Worm (Caenorhabditis elegans) whole organism, L4 larva: ENCODE data around the gene srx-4.

ENCODE experiments used
- F44E2.7 ChIP-seq: fragments of 200-800 bp; sonication (Bioruptor generic); IDR thresholded peaks from 2 replicates; pipeline ENCODE4 v2.1.2; 2022; ENCODE audit warnings: missing genetic modification characterization, missing compliant biosample characterization
- F49E8.2 ChIP-seq: sonication (generic microtip); optimal IDR thresholded peaks from 2 replicates; lab custom pipeline; 2016; ENCODE audit warnings: missing compliant biosample characterization, mild to moderate bottlenecking, missing genetic modification characterization, borderline replicate concordance
- R02D3.7 ChIP-seq: fragments of 150-350 bp; sonication (generic microtip); optimal IDR thresholded peaks from 3 replicates; lab custom pipeline; 2014; ENCODE audit warnings: missing biosample characterization, missing genetic modification characterization
- Y105C5A.15 ChIP-seq: fragments of 200-800 bp; sonication (Bioruptor generic); IDR thresholded peaks from 2 replicates; pipeline ENCODE4 v1.3.6; 2022; ENCODE audit warnings: missing genetic modification characterization, missing compliant biosample characterization
- Y48G9A.11 ChIP-seq: fragments of 200-800 bp; sonication (Bioruptor generic); IDR thresholded peaks from 2 replicates; pipeline ENCODE4 v1.3.6; 2022; ENCODE audit warnings: missing genetic modification reagents, missing genetic modification characterization, missing compliant biosample characterization
- ZK337.2 ChIP-seq: fragments of 200-800 bp; sonication (Bioruptor generic); IDR thresholded peaks from 2 replicates; pipeline ENCODE4 v1.3.6; 2022; ENCODE audit warnings: missing genetic modification reagents, missing genetic modification characterization, missing compliant biosample characterization
- ZK546.5 ChIP-seq, 2 experiments: sonication (generic microtip); optimal IDR thresholded peaks; 2 replicates each; lab custom pipeline; 2017; ENCODE audit warnings: missing biosample characterization in 2 of 2, missing genetic modification characterization in 2 of 2
- aha-1 ChIP-seq: fragments of 150-350 bp; peaks from one replicate; lab custom pipeline; 2014; ENCODE audit warnings: missing biosample characterization, missing genetic modification characterization
- ama-1 ChIP-seq: fragments of 150-350 bp; optimal IDR thresholded peaks from 2 replicates; lab custom pipeline; 2014; ENCODE audit warnings: inconsistent platforms, mixed read lengths
- ceh-20 ChIP-seq: fragments of 200-800 bp; sonication (Bioruptor generic); IDR thresholded peaks from 2 replicates; pipeline ENCODE4 v1.3.6; 2022; ENCODE audit warnings: missing genetic modification reagents, missing genetic modification characterization, missing compliant biosample characterization
- ceh-32 ChIP-seq: sonication (generic microtip); optimal IDR thresholded peaks from 2 replicates; lab custom pipeline; 2016; ENCODE audit warnings: mild to moderate bottlenecking, missing genetic modification characterization, missing compliant biosample characterization; ENCODE audit not compliant: poor library complexity
- ceh-44 ChIP-seq: fragments of 200-800 bp; sonication (Bioruptor generic); IDR thresholded peaks from 2 replicates; pipeline ENCODE4 v1.3.6; 2022; ENCODE audit warnings: missing genetic modification reagents, missing genetic modification characterization, missing compliant biosample characterization
- ceh-62 ChIP-seq: sonication (generic microtip); optimal IDR thresholded peaks from 2 replicates; lab custom pipeline; 2017; ENCODE audit warnings: missing biosample characterization, missing genetic modification characterization
- ceh-82 ChIP-seq: sonication (generic microtip); optimal IDR thresholded peaks from 2 replicates; lab custom pipeline; 2017; ENCODE audit warnings: missing biosample characterization, missing genetic modification characterization
- ces-1 ChIP-seq: fragments of 150-350 bp; sonication (generic microtip); optimal IDR thresholded peaks from 4 replicates; lab custom pipeline; 2014; ENCODE audit warnings: missing biosample characterization, missing genetic modification reagents, missing genetic modification characterization
- cey-2 ChIP-seq: sonication (generic microtip); optimal IDR thresholded peaks from 3 replicates; lab custom pipeline; 2017; ENCODE audit warnings: missing genetic modification characterization, mild to moderate bottlenecking, missing compliant biosample characterization, antibody characterized with exemption, borderline replicate concordance; ENCODE audit not compliant: insufficient read depth
- daf-16 ChIP-seq, 3 experiments: sonication (generic microtip); optimal IDR thresholded peaks; 2 replicates each; lab custom pipeline; 2016 to 2017; ENCODE audit warnings: missing genetic modification characterization in 3 of 3, missing genetic modification reagents in 3 of 3, mild to moderate bottlenecking in 2 of 3, missing compliant biosample characterization in 2 of 3, missing biosample characterization in 1 of 3, moderate library complexity in 1 of 3
- daf-8 ChIP-seq: fragments of 200-800 bp; sonication (Bioruptor generic); IDR thresholded peaks from 2 replicates; pipeline ENCODE4 v1.3.6; 2022; ENCODE audit warnings: missing genetic modification characterization, missing compliant biosample characterization
- dmd-6 ChIP-seq: fragments of 200-800 bp; sonication (Bioruptor generic); IDR thresholded peaks from 2 replicates; pipeline ENCODE4 v1.3.6; 2022; ENCODE audit warnings: missing genetic modification reagents, missing genetic modification characterization, missing compliant biosample characterization
- duxl-1 ChIP-seq: sonication (generic microtip); optimal IDR thresholded peaks from 2 replicates; lab custom pipeline; 2016; ENCODE audit warnings: mild to moderate bottlenecking, missing genetic modification characterization, moderate library complexity, missing compliant biosample characterization; ENCODE audit not compliant: poor library complexity
- fos-1 ChIP-seq: fragments of 150-350 bp; optimal IDR thresholded peaks from 2 replicates; lab custom pipeline; 2014; ENCODE audit warnings: missing biosample characterization, missing genetic modification characterization
- hmg-1.1 ChIP-seq: fragments of 200-800 bp; sonication (Bioruptor generic); IDR thresholded peaks from 2 replicates; pipeline ENCODE4 v1.3.6; 2022; ENCODE audit warnings: missing genetic modification reagents, missing genetic modification characterization, missing compliant biosample characterization
- lim-7 ChIP-seq: fragments of 200-800 bp; sonication (Bioruptor generic); IDR thresholded peaks from 2 replicates; pipeline ENCODE4 v1.3.6; 2022; ENCODE audit warnings: missing genetic modification characterization, missing compliant biosample characterization
- lin-15B ChIP-seq: fragments of 150-350 bp; sonication (generic microtip); optimal IDR thresholded peaks from 3 replicates; lab custom pipeline; 2014; ENCODE audit warnings: missing biosample characterization, missing genetic modification characterization
- lin-29 ChIP-seq: fragments of 200-800 bp; sonication (Bioruptor generic); IDR thresholded peaks from 2 replicates; pipeline ENCODE4 v1.3.6; 2022; ENCODE audit warnings: missing genetic modification reagents, missing genetic modification characterization, missing compliant biosample characterization
- lin-38 ChIP-seq: fragments of 200-800 bp; sonication (Bioruptor generic); IDR thresholded peaks from 2 replicates; pipeline ENCODE4 v1.3.6; 2022; ENCODE audit warnings: missing genetic modification reagents, missing genetic modification characterization, missing compliant biosample characterization
- lin-39 ChIP-seq: fragments of 150-350 bp; optimal IDR thresholded peaks from 2 replicates; lab custom pipeline; 2014; ENCODE audit warnings: missing biosample characterization, missing genetic modification reagents, missing genetic modification characterization
- lir-3 ChIP-seq: sonication (generic microtip); optimal IDR thresholded peaks from 2 replicates; lab custom pipeline; 2016; ENCODE audit warnings: mild to moderate bottlenecking, missing genetic modification characterization, missing compliant biosample characterization
- mdl-1 ChIP-seq, 2 experiments: fragments of 150-350 bp in 1 of 2; sonication (generic microtip) in 1 of 2; optimal IDR thresholded peaks; 2 replicates each; lab custom pipeline; 2014 to 2017; ENCODE audit warnings: missing biosample characterization in 2 of 2, missing genetic modification characterization in 2 of 2
- mdt-29 ChIP-seq: fragments of 200-800 bp; sonication (Bioruptor generic); IDR thresholded peaks from 2 replicates; pipeline ENCODE4 v1.3.6; 2022; ENCODE audit warnings: missing genetic modification reagents, missing genetic modification characterization, missing compliant biosample characterization
- mes-2 ChIP-seq: sonication (generic microtip); optimal IDR thresholded peaks from 2 replicates; lab custom pipeline; 2016; ENCODE audit warnings: missing genotype, mild to moderate bottlenecking, missing genetic modification characterization, missing compliant biosample characterization; ENCODE audit not compliant: poor library complexity, severe bottlenecking
- mxl-3 ChIP-seq: fragments of 200-800 bp; sonication (Bioruptor generic); optimal IDR thresholded peaks from 2 replicates; lab custom pipeline; 2018; ENCODE audit warnings: mild to moderate bottlenecking, missing genetic modification characterization, missing compliant biosample characterization
- nhr-25 ChIP-seq: sonication (generic microtip); optimal IDR thresholded peaks from 2 replicates; lab custom pipeline; 2017; ENCODE audit warnings: missing genetic modification characterization, mild to moderate bottlenecking, missing compliant biosample characterization, antibody characterized with exemption, moderate library complexity, borderline replicate concordance; ENCODE audit not compliant: insufficient read depth
- nhr-28 ChIP-seq: fragments of 150-350 bp; optimal IDR thresholded peaks from 2 replicates; lab custom pipeline; 2014; ENCODE audit warnings: missing biosample characterization, missing genetic modification characterization
- nhr-48 ChIP-seq: sonication (generic microtip); optimal IDR thresholded peaks from 2 replicates; lab custom pipeline; 2016; ENCODE audit warnings: mild to moderate bottlenecking, missing genetic modification characterization, missing compliant biosample characterization
- nhr-76 ChIP-seq: fragments of 150-350 bp; optimal IDR thresholded peaks from 2 replicates; lab custom pipeline; 2014; ENCODE audit warnings: missing biosample characterization, missing genetic modification characterization
- nhr-77 ChIP-seq: fragments of 150-350 bp; optimal IDR thresholded peaks from 2 replicates; lab custom pipeline; 2014; ENCODE audit warnings: missing biosample characterization, missing genetic modification characterization
- rbr-2 ChIP-seq: sonication (generic microtip); optimal IDR thresholded peaks from 2 replicates; lab custom pipeline; 2016; ENCODE audit warnings: missing genotype, missing genetic modification characterization, missing compliant biosample characterization
- saeg-2 ChIP-seq: fragments of 200-800 bp; sonication (Bioruptor generic); IDR thresholded peaks from 2 replicates; pipeline ENCODE4 v1.3.6; 2022; ENCODE audit warnings: missing genetic modification reagents, missing genetic modification characterization, missing compliant biosample characterization
- snpc-1.2 ChIP-seq: fragments of 200-800 bp; sonication (Bioruptor generic); IDR thresholded peaks from 2 replicates; pipeline ENCODE4 v1.3.6; 2022; ENCODE audit warnings: missing genetic modification reagents, missing genetic modification characterization, missing compliant biosample characterization
- spr-3 ChIP-seq: fragments of 200-800 bp; sonication (Bioruptor generic); optimal IDR thresholded peaks from 2 replicates; lab custom pipeline; 2018; ENCODE audit warnings: mild to moderate bottlenecking, missing genetic modification characterization, missing compliant biosample characterization
- unc-62 ChIP-seq, 3 experiments: fragments of 150-350 bp in 1 of 3; sonication (generic microtip); optimal IDR thresholded peaks in 2 of 3; peaks in 1 of 3; 1 replicate in 1 of 3; 2 replicates in 2 of 3; lab custom pipeline; 2014 to 2017; ENCODE audit warnings: missing biosample characterization in 3 of 3, missing genetic modification characterization in 3 of 3, missing genetic modification reagents in 3 of 3, missing genotype in 1 of 3
- zfp-3 ChIP-seq: fragments of 200-800 bp; sonication (Bioruptor generic); conservative IDR thresholded peaks from 2 replicates; pipeline ENCODE4 v1.3.6; 2022; ENCODE audit warnings: missing genetic modification reagents, missing genetic modification characterization, missing compliant biosample characterization
- zip-11 ChIP-seq: fragments of 200-800 bp; sonication (Bioruptor generic); IDR thresholded peaks from 2 replicates; pipeline ENCODE4 v1.3.6; 2022; ENCODE audit warnings: missing genetic modification characterization, missing compliant biosample characterization
- ztf-11 ChIP-seq: fragments of 150-350 bp; optimal IDR thresholded peaks from 2 replicates; lab custom pipeline; 2014; ENCODE audit warnings: missing biosample characterization, missing genetic modification characterization
- ztf-7 ChIP-seq: fragments of 150-350 bp; optimal IDR thresholded peaks from 2 replicates; lab custom pipeline; 2014; ENCODE audit warnings: missing biosample characterization, missing genetic modification characterization

srx-4 gene

ce11 chrV:676550-677084 is 16.0 kb downstream of the srx-4 start, which contains the start of the genes fbxa-72 and srx-21 (continued):
- TF ChIP-seq nhr-77 (tag; lab: Kevin White, UChicago) (peak; percentile 52), duxl-1 (tag; lab: Kevin White, UChicago) (peak; percentile 17), F44E2.7 (GFP tag; lab: Robert Waterston, UW) (no peak), mes-2 (tag; lab: Kevin White, UChicago) (peak; percentile 44), ZK337.2 (GFP tag; lab: Robert Waterston, UW) (no peak), mxl-3 (GFP tag; lab: Kevin White, UChicago) (peak; percentile 36), dmd-6 (peak; percentile 75), lin-38 (GFP tag; lab: Robert Waterston, UW) (no peak), unc-62 (GFP tag; optimal IDR thresholded peaks at IDR 0.05 in 1 of 2; lab: Kevin White, UChicago) (peak in 1 of 2 experiments; percentile 80), unc-62 (tag; optimal IDR thresholded peaks at IDR 0.05; lab: Kevin White, UChicago) (no peak), zip-11 (GFP tag; lab: Robert Waterston, UW) (no peak), ceh-82 (tag; lab: Kevin White, UChicago) (no peak), nhr-28 (tag; lab: Kevin White, UChicago) (peak; percentile 90), hmg-1.1 (no peak), lin-29 (GFP tag; lab: Robert Waterston, UW) (no peak), saeg-2 (no peak), nhr-25 (tag; lab: Kevin White, UChicago) (peak; percentile 51), lin-39 (no peak)

ce11 chrV:676090-676489 is 16.5 kb downstream of the srx-4 start:
- TF ChIP-seq snpc-1.2 (GFP tag; lab: Robert Waterston, UW) (no peak), ceh-62 (tag; lab: Kevin White, UChicago) (no peak), ceh-44 (GFP tag; lab: Robert Waterston, UW) (no peak), cey-2 (tag; lab: Kevin White, UChicago) (no peak), zfp-3 (GFP tag; lab: Robert Waterston, UW) (no peak), fos-1 (tag; lab: Kevin White, UChicago) (no peak), nhr-76 (no peak), ztf-7 (no peak), rbr-2 (no peak), F49E8.2 (tag; lab: Kevin White, UChicago) (no peak), daf-8 (GFP tag; lab: Robert Waterston, UW) (no peak), ama-1 (lab: Kevin White, UChicago) (no peak), mdt-29 (GFP tag; lab: Robert Waterston, UW) (no peak), ceh-82 (tag; lab: Kevin White, UChicago) (no peak), ceh-32 (no peak)

ce11 chrV:674213-674612 is 18.4 kb downstream of the srx-4 start, which contains the start of gene sru-25:
Gene sru-25 (minus strand): TSS chrV:674313.
- TF ChIP-seq ztf-11 (tag; lab: Kevin White, UChicago) = no peak
- TF ChIP-seq Y48G9A.11 (GFP tag; lab: Robert Waterston, UW) = no peak
- TF ChIP-seq R02D3.7 (tag; lab: Kevin White, UChicago) = no peak
- TF ChIP-seq mdt-29 (GFP tag; lab: Robert Waterston, UW) = no peak
- no peak for TF ChIP-seq daf-16 (GFP tag; optimal IDR thresholded peaks at IDR 0.05; lab: Kevin White, UChicago)
- no peak for TF ChIP-seq daf-16 (tag; optimal IDR thresholded peaks at IDR 0.05; lab: Kevin White, UChicago)
- no peak for TF ChIP-seq nhr-48 (tag; lab: Kevin White, UChicago)
- no peak for TF ChIP-seq Y105C5A.15 (GFP tag; lab: Robert Waterston, UW)
- no peak for TF ChIP-seq spr-3 (GFP tag; lab: Kevin White, UChicago)
- TF ChIP-seq aha-1 = no peak
- no peak for TF ChIP-seq lim-7
- no peak for TF ChIP-seq ceh-82 (tag; lab: Kevin White, UChicago)
- TF ChIP-seq lin-15B = no peak
- no peak for TF ChIP-seq lir-3 (tag; lab: Kevin White, UChicago)
- TF ChIP-seq ces-1 (GFP tag; lab: Kevin White, UChicago) = no peak
- no peak for TF ChIP-seq ceh-20
- TF ChIP-seq ceh-44 (GFP tag; lab: Robert Waterston, UW) = no peak
- TF ChIP-seq mdl-1 (tag; optimal IDR thresholded peaks at IDR 0.05; lab: Kevin White, UChicago) = no peak
- no peak for TF ChIP-seq ZK546.5 (tag; optimal IDR thresholded peaks at IDR 0.05; lab: Kevin White, UChicago)
- TF ChIP-seq, all 104 proteins: peak for 0
